Worm (Caenorhabditis elegans) whole organism, young adult: ENCODE measurements around the gene T10F2.2.

Experiments
- D2030.7 ChIP-seq: fragments of 200-800 bp; sonication (Bioruptor generic); IDR thresholded peaks from 2 replicates; pipeline ENCODE4 v1.3.6; 2022; ENCODE audit warnings: missing genetic modification reagents, missing genetic modification characterization, missing compliant biosample characterization
- F10E7.11 ChIP-seq: sonication (generic microtip); optimal IDR thresholded peaks from 2 replicates; lab custom pipeline; 2017; ENCODE audit warnings: mild to moderate bottlenecking, missing genetic modification characterization, moderate library complexity, missing compliant biosample characterization
- F33H1.4 ChIP-seq: fragments of 200-800 bp; sonication (Bioruptor generic); IDR thresholded peaks from 2 replicates; pipeline ENCODE4 v1.3.6; 2022; ENCODE audit warnings: missing genetic modification reagents, missing genetic modification characterization, missing compliant biosample characterization
- F52B5.7 ChIP-seq: sonication (generic microtip); optimal IDR thresholded peaks from 2 replicates; lab custom pipeline; 2016; ENCODE audit warnings: mild to moderate bottlenecking, missing genetic modification characterization, missing compliant biosample characterization
- F57C9.4 ChIP-seq: sonication (generic microtip); optimal IDR thresholded peaks from 2 replicates; lab custom pipeline; 2017; ENCODE audit warnings: mild to moderate bottlenecking, missing genetic modification characterization, missing compliant biosample characterization
- K11D2.4 ChIP-seq: fragments of 200-800 bp; sonication (Bioruptor generic); IDR thresholded peaks from 2 replicates; pipeline ENCODE4 v1.3.6; 2022; ENCODE audit warnings: missing genetic modification reagents, missing genetic modification characterization, missing compliant biosample characterization
- T07F8.4 ChIP-seq: sonication (generic microtip); optimal IDR thresholded peaks from 2 replicates; lab custom pipeline; 2016; ENCODE audit warnings: mild to moderate bottlenecking, missing genetic modification characterization, moderate library complexity, missing compliant biosample characterization
- T26A5.8 ChIP-seq: sonication (generic microtip); optimal IDR thresholded peaks from 2 replicates; lab custom pipeline; 2016; ENCODE audit warnings: missing genetic modification characterization, missing compliant biosample characterization
- Y79H2A.3 ChIP-seq: fragments of 200-800 bp; sonication (Bioruptor generic); conservative IDR thresholded peaks from 2 replicates; pipeline ENCODE4 v1.3.6; 2022; ENCODE audit warnings: missing genetic modification reagents, missing genetic modification characterization, missing compliant biosample characterization
- ZK185.1 ChIP-seq: sonication (generic microtip); optimal IDR thresholded peaks from 2 replicates; lab custom pipeline; 2016; ENCODE audit warnings: mild to moderate bottlenecking, missing genetic modification characterization, missing compliant biosample characterization; ENCODE audit not compliant: poor library complexity, severe bottlenecking
- athp-1 ChIP-seq: sonication (generic microtip); optimal IDR thresholded peaks from 2 replicates; lab custom pipeline; 2017; ENCODE audit warnings: mild to moderate bottlenecking, missing genetic modification characterization, missing compliant biosample characterization
- attf-3 ChIP-seq: fragments of 200-800 bp; sonication (Bioruptor generic); conservative IDR thresholded peaks from 2 replicates; pipeline ENCODE4 v1.3.6; 2022; ENCODE audit warnings: missing genetic modification reagents, missing genetic modification characterization, missing compliant biosample characterization
- bed-2 ChIP-seq: fragments of 200-800 bp; sonication (Bioruptor generic); IDR thresholded peaks from 2 replicates; pipeline ENCODE4 v1.3.6; 2022; ENCODE audit warnings: missing genetic modification reagents, missing genetic modification characterization, missing compliant biosample characterization
- ceh-91 ChIP-seq: fragments of 200-800 bp; sonication (Bioruptor generic); IDR thresholded peaks from 2 replicates; pipeline ENCODE4 v1.3.6; 2022; ENCODE audit warnings: missing genetic modification reagents, missing genetic modification characterization, missing compliant biosample characterization
- dpff-1 ChIP-seq: sonication (generic microtip); optimal IDR thresholded peaks from 2 replicates; lab custom pipeline; 2017; ENCODE audit warnings: mild to moderate bottlenecking, missing genetic modification characterization, missing compliant biosample characterization
- egl-44 ChIP-seq: fragments of 200-800 bp; sonication (Bioruptor generic); IDR thresholded peaks from 2 replicates; pipeline ENCODE4 v1.3.6; 2022; ENCODE audit warnings: missing genetic modification reagents, missing genetic modification characterization, missing compliant biosample characterization
- ekl-4 ChIP-seq: fragments of 200-800 bp; sonication (Bioruptor generic); IDR thresholded peaks from 2 replicates; pipeline ENCODE4 v1.3.6; 2022; ENCODE audit warnings: missing genetic modification reagents, missing genetic modification characterization, missing compliant biosample characterization
- him-1 ChIP-seq: sonication (generic microtip); optimal IDR thresholded peaks from 2 replicates; lab custom pipeline; 2016; ENCODE audit warnings: missing genotype, missing genetic modification reagents, missing genetic modification characterization, missing compliant biosample characterization
- let-607 ChIP-seq, 2 experiments: fragments of 200-800 bp in 1 of 2; sonication (Bioruptor generic) in 1 of 2; sonication (generic microtip) in 1 of 2; optimal IDR thresholded peaks; 2 replicates each; lab custom pipeline; 2016 to 2018; ENCODE audit warnings: mild to moderate bottlenecking in 2 of 2, missing compliant biosample characterization in 2 of 2, missing genetic modification characterization in 2 of 2, moderate library complexity in 2 of 2, missing genotype in 1 of 2
- lin-35 ChIP-seq, 3 experiments: fragments of 150-350 bp in 2 of 3; sonication (generic microtip) in 1 of 3; optimal IDR thresholded peaks; 2 replicates each; lab custom pipeline; 2014 to 2018; ENCODE audit warnings: missing biosample characterization in 3 of 3, missing genetic modification characterization in 3 of 3, missing genetic modification reagents in 3 of 3
- lir-1 ChIP-seq: fragments of 200-800 bp; sonication (Bioruptor generic); conservative IDR thresholded peaks from 2 replicates; pipeline ENCODE4 v1.3.6; 2022; ENCODE audit warnings: missing genetic modification reagents, missing genetic modification characterization, missing compliant biosample characterization
- lsl-1 ChIP-seq: fragments of 200-800 bp; sonication (Bioruptor generic); optimal IDR thresholded peaks from 2 replicates; lab custom pipeline; 2018; ENCODE audit warnings: mild to moderate bottlenecking, missing genetic modification characterization, moderate library complexity, missing compliant biosample characterization
- lsy-27 ChIP-seq: sonication (generic microtip); optimal IDR thresholded peaks from 2 replicates; lab custom pipeline; 2017; ENCODE audit warnings: missing genetic modification characterization, mild to moderate bottlenecking, missing compliant biosample characterization, antibody characterized with exemption, missing genotype, borderline replicate concordance; ENCODE audit not compliant: insufficient read depth
- nhr-27 ChIP-seq: fragments of 200-800 bp; sonication (Bioruptor generic); optimal IDR thresholded peaks from 2 replicates; lab custom pipeline; 2018; ENCODE audit warnings: mild to moderate bottlenecking, missing genetic modification characterization, moderate library complexity, missing compliant biosample characterization
- nhr-90 ChIP-seq: sonication (generic microtip); optimal IDR thresholded peaks from 2 replicates; lab custom pipeline; 2016; ENCODE audit warnings: missing genotype, mild to moderate bottlenecking, missing genetic modification characterization, missing compliant biosample characterization
- rec-8 ChIP-seq, 2 experiments: sonication (generic microtip); optimal IDR thresholded peaks; 2 replicates each; lab custom pipeline; 2016; ENCODE audit warnings: mild to moderate bottlenecking in 2 of 2, missing genetic modification characterization in 2 of 2, missing genetic modification reagents in 2 of 2, missing genotype in 2 of 2, missing biosample characterization in 1 of 2, missing compliant biosample characterization in 1 of 2, moderate library complexity in 1 of 2
- rpc-1 ChIP-seq, 2 experiments: fragments of 150-350 bp in 1 of 2; sonication (generic microtip) in 1 of 2; optimal IDR thresholded peaks; 2 replicates each; lab custom pipeline; 2014 to 2018; ENCODE audit warnings: missing biosample characterization in 1 of 2, missing genetic modification characterization in 1 of 2, missing genetic modification reagents in 1 of 2, missing genotype in 1 of 2
- snpc-3.4 ChIP-seq: sonication (generic microtip); optimal IDR thresholded peaks from 2 replicates; lab custom pipeline; 2017; ENCODE audit warnings: missing genetic modification characterization, mild to moderate bottlenecking, missing compliant biosample characterization, antibody characterized with exemption, moderate library complexity, missing genotype, missing genetic modification reagents
- snpc-4 ChIP-seq, 5 experiments: fragments of 150-350 bp in 1 of 5; sonication (generic microtip) in 4 of 5; optimal IDR thresholded peaks; 2 replicates each; lab custom pipeline; 2014 to 2018; ENCODE audit warnings: missing genetic modification characterization in 5 of 5, missing biosample characterization in 3 of 5, antibody characterized with exemption in 2 of 5, mild to moderate bottlenecking in 2 of 5, missing compliant biosample characterization in 2 of 5, missing genotype in 2 of 5, moderate library complexity in 2 of 5, missing genetic modification reagents in 1 of 5
- sptf-2 ChIP-seq: fragments of 200-800 bp; sonication (Bioruptor generic); optimal IDR thresholded peaks from 2 replicates; lab custom pipeline; 2018; ENCODE audit warnings: mild to moderate bottlenecking, missing genetic modification characterization, missing compliant biosample characterization
- tbp1 ChIP-seq: fragments of 200-800 bp; sonication (Bioruptor generic); optimal IDR thresholded peaks from 2 replicates; lab custom pipeline; 2018; ENCODE audit warnings: mild to moderate bottlenecking, missing genetic modification characterization, missing compliant biosample characterization
- tlf-1 ChIP-seq: fragments of 200-800 bp; sonication (Bioruptor generic); optimal IDR thresholded peaks from 2 replicates; lab custom pipeline; 2018; ENCODE audit warnings: mild to moderate bottlenecking, missing genetic modification characterization, missing compliant biosample characterization
- unc-62 ChIP-seq: fragments of 150-350 bp; optimal IDR thresholded peaks from 2 replicates; lab custom pipeline; 2014; ENCODE audit warnings: missing biosample characterization, missing genetic modification reagents, missing genetic modification characterization
- zfh-2 ChIP-seq: fragments of 200-800 bp; sonication (Bioruptor generic); conservative IDR thresholded peaks from 2 replicates; pipeline ENCODE4 v1.3.6; 2022; ENCODE audit warnings: missing genetic modification reagents, missing genetic modification characterization, missing compliant biosample characterization
- ztf-22 ChIP-seq: fragments of 200-800 bp; sonication (Bioruptor generic); optimal IDR thresholded peaks from 2 replicates; lab custom pipeline; 2018; ENCODE audit warnings: mild to moderate bottlenecking, missing genetic modification characterization, moderate library complexity, missing compliant biosample characterization
- ztf-28 ChIP-seq: fragments of 200-800 bp; sonication (Bioruptor generic); IDR thresholded peaks from 2 replicates; pipeline ENCODE4 v1.3.6; 2022; ENCODE audit warnings: missing genetic modification reagents, missing genetic modification characterization, missing compliant biosample characterization
- ztf-6 ChIP-seq: fragments of 200-800 bp; sonication (Bioruptor generic); IDR thresholded peaks from 2 replicates; pipeline ENCODE4 v1.3.6; 2022; ENCODE audit warnings: missing genetic modification reagents, missing genetic modification characterization, missing compliant biosample characterization

T10F2.2 gene

ce11 chrIII:5126988-5127387, 38.1 kb downstream of the T10F2.2 start:
- TF ChIP-seq T26A5.8 (tag; lab: Kevin White, UChicago) = no peak
- 0 out of 2 replicates have a peak, but pooled peaks have one; percentile 18 for TF ChIP-seq zfh-2

- TF ChIP-seq let-607 (tag; optimal IDR thresholded peaks at IDR 0.05; lab: Kevin White, UChicago) (no peak), dpff-1 (tag; lab: Kevin White, UChicago) (no peak)
- TF ChIP-seq, all 124 proteins: peak for 0
Observed at ce11 chrIII:5125759-5126158, 39.4 kb downstream of the T10F2.2 start.

ce11 chrIII:5124385-5124784, 40.7 kb downstream of the T10F2.2 start:
- TF ChIP-seq lir-1 (no peak), unc-62 (GFP tag; lab: Kevin White, UChicago) (peak; percentile 87)

- TF ChIP-seq lin-35 (GFP tag; optimal IDR thresholded peaks at IDR 0.05; lab: Kevin White, UChicago) (no peak), sptf-2 (no peak), attf-3 (GFP tag; lab: Robert Waterston, UW) (no peak), ztf-22 (no peak), snpc-3.4 (no peak), bed-2 (GFP tag; lab: Robert Waterston, UW) (no peak), ceh-91 (GFP tag; lab: Robert Waterston, UW) (no peak), F57C9.4 (tag; lab: Kevin White, UChicago) (no peak), lsy-27 (no peak), ZK185.1 (no peak), K11D2.4 (GFP tag; lab: Robert Waterston, UW) (no peak), nhr-27 (tag; lab: Kevin White, UChicago) (no peak), him-1 (no peak), snpc-4 (GFP tag; optimal IDR thresholded peaks at IDR 0.05; lab: Kevin White, UChicago) (no peak), snpc-4 (tag; optimal IDR thresholded peaks at IDR 0.05; lab: Kevin White, UChicago) (no peak), rpc-1 (optimal IDR thresholded peaks at IDR 0.05; lab: Kevin White, UChicago) (no peak), rpc-1 (tag; optimal IDR thresholded peaks at IDR 0.05; lab: Kevin White, UChicago) (no peak), lsl-1 (GFP tag; lab: Kevin White, UChicago) (no peak)
Observed at ce11 chrIII:5120593-5120992, 44.5 kb downstream of the T10F2.2 start.

- no peak for TF ChIP-seq T07F8.4 (tag; lab: Kevin White, UChicago)
- no peak for TF ChIP-seq D2030.7 (GFP tag; lab: Robert Waterston, UW)
- no peak for TF ChIP-seq F10E7.11 (tag; lab: Kevin White, UChicago)
- TF ChIP-seq ztf-28 (GFP tag; lab: Robert Waterston, UW) = no peak
- no peak for TF ChIP-seq tlf-1 (GFP tag; lab: Kevin White, UChicago)
- TF ChIP-seq Y79H2A.3 (GFP tag; lab: Robert Waterston, UW) = no peak
- no peak for TF ChIP-seq egl-44 (GFP tag; lab: Robert Waterston, UW)
- no peak for TF ChIP-seq ekl-4 (GFP tag; lab: Robert Waterston, UW)
- TF ChIP-seq F33H1.4 (GFP tag; lab: Robert Waterston, UW) = no peak
- TF ChIP-seq nhr-90 (tag; lab: Kevin White, UChicago) = no peak
- no peak for TF ChIP-seq ztf-6 (GFP tag; lab: Robert Waterston, UW)
- no peak for TF ChIP-seq tbp1 (GFP tag; lab: Kevin White, UChicago)
- no peak for TF ChIP-seq F52B5.7 (tag; lab: Kevin White, UChicago)
- TF ChIP-seq sptf-2 = no peak
- no peak for TF ChIP-seq athp-1 (tag; lab: Kevin White, UChicago)
- TF ChIP-seq rec-8 (tag; optimal IDR thresholded peaks at IDR 0.05; lab: Kevin White, UChicago) = no peak
- TF ChIP-seq, all 124 proteins: peak for 0
Observed at ce11 chrIII:5119063-5119462, 46.0 kb downstream of the T10F2.2 start.
